Fruit fly (Drosophila melanogaster): ENCODE results near the gene Mrp4.

Gene Mrp4

DNA sequence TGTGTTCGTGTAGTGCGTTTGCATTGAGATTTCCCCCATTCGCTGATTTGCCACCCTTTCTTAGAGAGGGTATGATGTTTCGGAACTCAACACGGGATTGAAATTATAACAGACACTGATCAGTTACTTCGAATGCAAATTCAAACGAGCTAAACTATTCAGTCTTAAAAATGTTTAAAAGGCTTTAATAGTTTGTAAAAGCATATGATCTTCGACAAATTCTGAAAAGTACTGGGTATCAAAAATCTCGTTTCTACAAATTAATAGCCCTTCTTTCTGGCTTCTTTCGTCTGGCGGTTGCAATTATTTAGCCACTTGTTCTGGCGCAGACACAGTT lies 13.2 kb downstream of the Mrp4 start (continued):
- TF ChIP-seq dan (GFP tag; IDR thresholded peaks at IDR 0.05) (no peak), luna (GFP tag; optimal IDR thresholded peaks at IDR 0.05) (no peak), bcd (GFP tag; optimal IDR thresholded peaks at IDR 0.05) (peak; percentile 51), repo (GFP tag; optimal IDR thresholded peaks at IDR 0.05) (peak; percentile 36), CG7839 (tag; optimal IDR thresholded peaks at IDR 0.05) (no peak), so (GFP tag; IDR thresholded peaks at IDR 0.05) (peak; percentile 57; the same call in 1 of the 3 replicates), CG7745 (tag; optimal IDR thresholded peaks at IDR 0.05) (no peak), ftz-f1 (GFP tag; optimal IDR thresholded peaks at IDR 0.05) (no peak), D19A (tag; optimal IDR thresholded peaks at IDR 0.05) (peak; percentile 62), Dfd (GFP tag; optimal IDR thresholded peaks at IDR 0.05) (no peak), lmd (GFP tag; IDR thresholded peaks at IDR 0.05) (peak; percentile 66), insv (GFP tag; optimal IDR thresholded peaks at IDR 0.05) (no peak), row (GFP tag; IDR thresholded peaks at IDR 0.05) (peak; percentile 85), CG2202 (tag; optimal IDR thresholded peaks at IDR 0.05) (no peak), Sin3A (optimal IDR thresholded peaks at IDR 0.05) (no peak), Tbp (GFP tag; optimal IDR thresholded peaks at IDR 0.05) (no peak), prd (optimal IDR thresholded peaks at IDR 0.05) (no peak), prd (GFP tag; IDR thresholded peaks at IDR 0.05) (peak; percentile 76), HLHmδ (GFP tag; optimal IDR thresholded peaks at IDR 0.05) (no peak), pfk (GFP tag; optimal IDR thresholded peaks at IDR 0.05) (no peak), CG7271 (tag; optimal IDR thresholded peaks at IDR 0.05) (no peak), tna (GFP tag; IDR thresholded peaks at IDR 0.05; ENCODE audit: partially characterized antibody) (no peak), CG9797 (GFP tag; optimal IDR thresholded peaks at IDR 0.05) (no peak), run (tag; optimal IDR thresholded peaks at IDR 0.05) (no peak), sob (GFP tag; IDR thresholded peaks at IDR 0.05) (peak; percentile 51; the same call in 1 of the 2 replicates), CG30403 (GFP tag; optimal IDR thresholded peaks at IDR 0.05) (peak; percentile 74), Ravus (GFP tag; IDR thresholded peaks at IDR 0.05) (peak; percentile 34), zfh2 (GFP tag; optimal IDR thresholded peaks at IDR 0.05) (peak; percentile 11), eyg (GFP tag; optimal IDR thresholded peaks at IDR 0.05) (peak; percentile 49), CG14860 (GFP tag; IDR thresholded peaks at IDR 0.05; ENCODE audit: partially characterized antibody) (no peak), Ets65A (GFP tag) (peak; percentile 89), CG15601 (tag; optimal IDR thresholded peaks at IDR 0.05) (no peak), Hey (tag; optimal IDR thresholded peaks at IDR 0.05) (no peak), exex (tag; optimal IDR thresholded peaks at IDR 0.05) (no peak), CG6654 (GFP tag; optimal IDR thresholded peaks at IDR 0.05) (no peak), CG31224 (GFP tag; IDR thresholded peaks at IDR 0.05) (peak; percentile 54), CG1024 (GFP tag; IDR thresholded peaks at IDR 0.05) (peak; percentile 71), Gug (GFP tag; IDR thresholded peaks at IDR 0.05) (peak; percentile 57), pzg (GFP tag; optimal IDR thresholded peaks at IDR 0.05) (no peak), CG30020 (tag; optimal IDR thresholded peaks at IDR 0.05) (no peak), Bdp1 (GFP tag; optimal IDR thresholded peaks at IDR 0.05) (peak; percentile 28), Elba2 (GFP tag; optimal IDR thresholded peaks at IDR 0.05) (no peak), CkIIα-i1 (GFP tag; IDR thresholded peaks at IDR 0.05) (no peak), CG32772 (GFP tag; IDR thresholded peaks at IDR 0.05) (peak; percentile 67), Lhr (GFP tag; optimal IDR thresholded peaks at IDR 0.05) (no peak), CG12236 (GFP tag; optimal IDR thresholded peaks at IDR 0.05) (peak; percentile 58), CG15011 (GFP tag; optimal IDR thresholded peaks at IDR 0.05) (no peak), CG1647 (GFP tag; optimal IDR thresholded peaks at IDR 0.05) (peak; percentile 6), otp (GFP tag; IDR thresholded peaks at IDR 0.05) (peak; percentile 64; the same call in 1 of the 3 replicates), MTF-1 (GFP tag; optimal IDR thresholded peaks at IDR 0.05; ENCODE audit: borderline replicate concordance) (no peak), Sox102F (GFP tag; optimal IDR thresholded peaks at IDR 0.05) (peak; percentile 87), Opbp (GFP tag; IDR thresholded peaks at IDR 0.05; ENCODE audit: partially characterized antibody) (no peak), schlank (tag; optimal IDR thresholded peaks at IDR 0.05) (peak; percentile 22)
